Fruit fly (Drosophila melanogaster) whole organism, prepupa: ENCODE results near the gene CG33640.

ENCODE experiments used
- CG10631 ChIP-seq: fragments of 200-800 bp; sonication (Bioruptor generic); optimal IDR thresholded peaks from 2 replicates; lab custom pipeline; 2016; ENCODE audit warnings: missing biosample characterization, missing genetic modification characterization
- CG10669 ChIP-seq: fragments of 200-800 bp; sonication (Bioruptor generic); optimal IDR thresholded peaks from 3 replicates; lab custom pipeline; 2018; ENCODE audit warnings: missing biosample characterization, mild to moderate bottlenecking, missing genetic modification characterization, moderate library complexity
- CG11902 ChIP-seq: fragments of 200-800 bp; sonication (Bioruptor generic); optimal IDR thresholded peaks from 3 replicates; lab custom pipeline; 2016; ENCODE audit warnings: missing biosample characterization, missing genetic modification characterization
- CG1621 ChIP-seq: fragments of 200-800 bp; sonication (Bioruptor generic); optimal IDR thresholded peaks from 3 replicates; lab custom pipeline; 2018; ENCODE audit warnings: missing biosample characterization, mild to moderate bottlenecking, missing genetic modification characterization
- CG16779 ChIP-seq: fragments of 200-800 bp; sonication (Bioruptor generic); optimal IDR thresholded peaks from 3 replicates; lab custom pipeline; 2017; ENCODE audit warnings: missing biosample characterization, mild to moderate bottlenecking, missing genetic modification characterization
- CG3032 ChIP-seq: fragments of 200-800 bp; optimal IDR thresholded peaks from 2 replicates; lab custom pipeline; 2019; ENCODE audit warnings: missing biosample characterization, mild to moderate bottlenecking, missing genetic modification characterization, moderate library complexity
- CG31627 ChIP-seq: fragments of 200-800 bp; sonication (Bioruptor generic); optimal IDR thresholded peaks from 3 replicates; lab custom pipeline; 2016; ENCODE audit warnings: missing biosample characterization, missing genetic modification characterization
- CG32006 ChIP-seq: fragments of 200-800 bp; sonication (Bioruptor generic); optimal IDR thresholded peaks from 3 replicates; lab custom pipeline; 2017; ENCODE audit warnings: missing biosample characterization, mild to moderate bottlenecking, missing genetic modification characterization
- CG34406 ChIP-seq: fragments of 200-800 bp; sonication (Bioruptor generic); optimal IDR thresholded peaks from 3 replicates; lab custom pipeline; 2016; ENCODE audit warnings: missing biosample characterization, missing genetic modification characterization
- CG3919 ChIP-seq: fragments of 200-800 bp; sonication (Bioruptor generic); optimal IDR thresholded peaks from 3 replicates; lab custom pipeline; 2016; ENCODE audit warnings: missing biosample characterization, missing genetic modification characterization
- CG4318 ChIP-seq: fragments of 200-800 bp; sonication (Bioruptor generic); optimal IDR thresholded peaks from 3 replicates; lab custom pipeline; 2017; ENCODE audit warnings: missing biosample characterization, mild to moderate bottlenecking, missing genetic modification characterization
- CG6163 ChIP-seq: fragments of 200-800 bp; sonication (Bioruptor generic); IDR thresholded peaks from 3 replicates; pipeline ENCODE4 v1.3.6; 2022; ENCODE audit warnings: missing biosample characterization, missing genetic modification characterization
- CG6276 ChIP-seq: fragments of 200-800 bp; sonication (Bioruptor generic); optimal IDR thresholded peaks from 2 replicates; lab custom pipeline; 2017; ENCODE audit warnings: missing biosample characterization, mild to moderate bottlenecking, missing genetic modification characterization
- CG6792 ChIP-seq: fragments of 200-800 bp; sonication (Bioruptor generic); optimal IDR thresholded peaks from 3 replicates; lab custom pipeline; 2016; ENCODE audit warnings: missing biosample characterization, missing genetic modification characterization
- CG6808 ChIP-seq: fragments of 200-800 bp; sonication (Bioruptor generic); optimal IDR thresholded peaks from 3 replicates; lab custom pipeline; 2017; ENCODE audit warnings: missing biosample characterization, missing genetic modification characterization, mild to moderate bottlenecking, moderate library complexity, missing genetic modification reagents
- CG8319 ChIP-seq: fragments of 200-800 bp; sonication (Bioruptor generic); optimal IDR thresholded peaks from 3 replicates; lab custom pipeline; 2016; ENCODE audit warnings: missing biosample characterization, missing genetic modification characterization
- CG8632 ChIP-seq: fragments of 200-800 bp; sonication (Bioruptor generic); optimal IDR thresholded peaks from 3 replicates; lab custom pipeline; 2016; ENCODE audit warnings: missing biosample characterization, missing genetic modification characterization
- CG9139 ChIP-seq: fragments of 200-800 bp; sonication (Bioruptor generic); optimal IDR thresholded peaks from 3 replicates; lab custom pipeline; 2017; ENCODE audit warnings: missing biosample characterization, mild to moderate bottlenecking, missing genetic modification characterization
- Eip78C ChIP-seq: fragments of 200-800 bp; sonication (Bioruptor generic); peaks from one replicate; lab custom pipeline; 2016; ENCODE audit warnings: missing biosample characterization, missing genetic modification characterization
- Eip93F ChIP-seq: fragments of 200-800 bp; sonication (Bioruptor generic); optimal IDR thresholded peaks from 2 replicates; lab custom pipeline; 2016; ENCODE audit warnings: missing biosample characterization, mild to moderate bottlenecking, missing genetic modification characterization
- Ets96B ChIP-seq: fragments of 200-800 bp; optimal IDR thresholded peaks from 2 replicates; lab custom pipeline; 2019; ENCODE audit warnings: missing biosample characterization, mild to moderate bottlenecking, missing genetic modification characterization, moderate library complexity
- Hr38 ChIP-seq: sonication (Bioruptor generic); optimal IDR thresholded peaks from 2 replicates; lab custom pipeline; 2016; ENCODE audit warnings: missing biosample characterization, missing genetic modification characterization
- Lpt ChIP-seq: fragments of 200-800 bp; sonication (Bioruptor generic); optimal IDR thresholded peaks from 3 replicates; lab custom pipeline; 2016; ENCODE audit warnings: missing biosample characterization, missing genetic modification characterization
- Smox ChIP-seq: fragments of 200-800 bp; sonication (Bioruptor generic); optimal IDR thresholded peaks from 3 replicates; lab custom pipeline; 2016; ENCODE audit warnings: missing biosample characterization, missing genetic modification characterization
- Sox102F ChIP-seq: fragments of 200-800 bp; sonication (Bioruptor generic); optimal IDR thresholded peaks from 2 replicates; lab custom pipeline; 2016; ENCODE audit warnings: missing biosample characterization, mild to moderate bottlenecking, missing genetic modification characterization
- Sox14 ChIP-seq: fragments of 200-800 bp; sonication (Bioruptor generic); optimal IDR thresholded peaks from 3 replicates; lab custom pipeline; 2016; ENCODE audit warnings: missing biosample characterization, missing genetic modification characterization
- achi ChIP-seq: fragments of 200-800 bp; sonication (Bioruptor generic); optimal IDR thresholded peaks from 3 replicates; lab custom pipeline; 2016; ENCODE audit warnings: missing biosample characterization, missing genetic modification characterization
- cyc ChIP-seq: fragments of 200-800 bp; sonication (Bioruptor generic); optimal IDR thresholded peaks from 3 replicates; lab custom pipeline; 2016; ENCODE audit warnings: missing biosample characterization, missing genetic modification characterization
- dac ChIP-seq: fragments of 200-800 bp; sonication (Bioruptor generic); optimal IDR thresholded peaks from 2 replicates; lab custom pipeline; 2017; ENCODE audit warnings: missing biosample characterization, mild to moderate bottlenecking, missing genetic modification characterization
- dsx ChIP-seq: fragments of 200-800 bp; optimal IDR thresholded peaks from 3 replicates; lab custom pipeline; 2019; ENCODE audit warnings: missing biosample characterization, mild to moderate bottlenecking, missing genetic modification characterization, moderate library complexity; ENCODE audit not compliant: poor library complexity, severe bottlenecking
- eg ChIP-seq: fragments of 200-800 bp; sonication (Bioruptor generic); IDR thresholded peaks from 3 replicates; pipeline ENCODE4 v1.3.6; 2022; ENCODE audit warnings: missing biosample characterization, missing genetic modification characterization
- fd59A ChIP-seq: fragments of 200-800 bp; sonication (Bioruptor generic); optimal IDR thresholded peaks from 2 replicates; lab custom pipeline; 2017; ENCODE audit warnings: missing biosample characterization, mild to moderate bottlenecking, missing genetic modification characterization, missing genetic modification reagents
- fd85E ChIP-seq: fragments of 200-800 bp; sonication (Bioruptor generic); optimal IDR thresholded peaks from 3 replicates; lab custom pipeline; 2016; ENCODE audit warnings: missing biosample characterization, missing genetic modification characterization
- fkh ChIP-seq: fragments of 200-800 bp; sonication (Bioruptor generic); optimal IDR thresholded peaks from 3 replicates; lab custom pipeline; 2017; ENCODE audit warnings: missing biosample characterization, mild to moderate bottlenecking, missing genetic modification characterization, moderate library complexity
- salr ChIP-seq, 2 experiments: fragments of 200-800 bp; sonication (Bioruptor generic); optimal IDR thresholded peaks; 3 replicates each; lab custom pipeline; 2016 to 2018; ENCODE audit warnings: missing biosample characterization in 2 of 2, missing genetic modification characterization in 2 of 2, mild to moderate bottlenecking in 1 of 2
- spab ChIP-seq: fragments of 200-800 bp; sonication (Bioruptor generic); optimal IDR thresholded peaks from 2 replicates; lab custom pipeline; 2017; ENCODE audit warnings: missing biosample characterization, mild to moderate bottlenecking, missing genetic modification characterization, missing genetic modification reagents
- ss ChIP-seq, 2 experiments: fragments of 200-800 bp; sonication (Bioruptor generic); optimal IDR thresholded peaks; 2 replicates in 1 of 2; 3 replicates in 1 of 2; lab custom pipeline; 2017 to 2018; ENCODE audit warnings: mild to moderate bottlenecking in 2 of 2, missing biosample characterization in 2 of 2, missing genetic modification characterization in 2 of 2, moderate library complexity in 1 of 2
- svp ChIP-seq: fragments of 200-800 bp; sonication (Bioruptor generic); peaks from one replicate; lab custom pipeline; 2016; ENCODE audit warnings: missing biosample characterization, missing genetic modification characterization
- topi ChIP-seq: fragments of 200-800 bp; sonication (Bioruptor generic); optimal IDR thresholded peaks from 3 replicates; lab custom pipeline; 2016; ENCODE audit warnings: missing biosample characterization, missing genetic modification characterization

CG33640 gene

dm6 chr2L:13550488-13551033 lies 22.9 kb downstream of the CG33640 start:
- TF ChIP-seq Lpt (GFP tag; lab: Kevin White, UChicago), result peak; percentile 12
- TF ChIP-seq svp (GFP tag; lab: Kevin White, UChicago), result peak; percentile 92
- no peak for TF ChIP-seq CG6792
- TF ChIP-seq spab (GFP tag; lab: Kevin White, UChicago), result peak; percentile 34
- TF ChIP-seq CG6808 (GFP tag; lab: Kevin White, UChicago), result peak; percentile 67
- peak; percentile 4 for TF ChIP-seq CG32006 (GFP tag; lab: Kevin White, UChicago)
- peak; percentile 66 for TF ChIP-seq CG9139
- no peak for TF ChIP-seq fd85E (GFP tag; lab: Kevin White, UChicago)
- peak; percentile 17 for TF ChIP-seq CG3919 (GFP tag; lab: Kevin White, UChicago)
- no peak for TF ChIP-seq fd59A
- TF ChIP-seq CG10669 (GFP tag; lab: Kevin White, UChicago), result peak; percentile 29
- no peak for TF ChIP-seq Sox102F (GFP tag; lab: Kevin White, UChicago)
- peak; percentile 74; the same call in 2 of the 3 replicates for TF ChIP-seq eg
- TF ChIP-seq ss (GFP tag; optimal IDR thresholded peaks at IDR 0.05; lab: Kevin White, UChicago), result peak; percentile 54 to 73
- TF ChIP-seq CG8319 (GFP tag; lab: Kevin White, UChicago), result no peak
- peak; percentile 5 for TF ChIP-seq CG1621
- no peak for TF ChIP-seq CG16779 (tag; lab: Kevin White, UChicago)
- peak; percentile 24; the same call in 1 of the 3 replicates for TF ChIP-seq CG6163 (GFP tag; lab: Robert Waterston, UW)
- peak; percentile 67 for TF ChIP-seq CG6276 (GFP tag; lab: Kevin White, UChicago)
- TF ChIP-seq salr (GFP tag; optimal IDR thresholded peaks at IDR 0.05; lab: Kevin White, UChicago), result peak in 1 of 2 experiments; percentile 6
- TF ChIP-seq dac, result no peak
- no peak for TF ChIP-seq Smox (GFP tag; lab: Kevin White, UChicago)
- TF ChIP-seq CG8632 (GFP tag; lab: Kevin White, UChicago), result no peak
- peak; percentile 11 for TF ChIP-seq CG3032 (tag; lab: Kevin White, UChicago)
- TF ChIP-seq CG4318, result no peak
- no peak for TF ChIP-seq cyc
- TF ChIP-seq Hr38 (GFP tag; lab: Kevin White, UChicago), result no peak
- TF ChIP-seq Eip93F (GFP tag; lab: Kevin White, UChicago), result no peak
- TF ChIP-seq dsx (GFP tag; lab: Kevin White, UChicago), result peak; percentile 29
- no peak for TF ChIP-seq CG34406 (GFP tag; lab: Kevin White, UChicago)
- TF ChIP-seq Eip78C (GFP tag; lab: Kevin White, UChicago), result no peak
- no peak for TF ChIP-seq CG10631 (GFP tag; lab: Kevin White, UChicago)
- TF ChIP-seq topi (GFP tag; lab: Kevin White, UChicago), result no peak
- TF ChIP-seq fkh (GFP tag; lab: Kevin White, UChicago), result no peak
- TF ChIP-seq CG11902 (GFP tag; lab: Kevin White, UChicago), result no peak
- TF ChIP-seq Ets96B, result no peak

- TF ChIP-seq CG16779 (tag; lab: Kevin White, UChicago) (no peak), Sox14 (no peak), ss (GFP tag; optimal IDR thresholded peaks at IDR 0.05; lab: Kevin White, UChicago) (peak in 1 of 2 experiments; percentile 31), CG31627 (GFP tag; lab: Kevin White, UChicago) (no peak), dsx (GFP tag; lab: Kevin White, UChicago) (peak; percentile 46), achi (GFP tag; lab: Kevin White, UChicago) (no peak), svp (GFP tag; lab: Kevin White, UChicago) (peak; percentile 62), Eip93F (GFP tag; lab: Kevin White, UChicago) (no peak)
These were observed 25.0 kb downstream of the CG33640 start for dm6 chr2L:13552686-13553085.
